Worm (Caenorhabditis elegans) whole organism, L2 larva: ENCODE data around the gene col-40.

Experiments used
- C34F6.9 ChIP-seq: fragments of 150-350 bp; optimal IDR thresholded peaks from 2 replicates; lab custom pipeline; 2014; ENCODE audit warnings: missing biosample characterization, missing genetic modification characterization
- F13H6.1 ChIP-seq: sonication (generic microtip); optimal IDR thresholded peaks from 2 replicates; lab custom pipeline; 2016; ENCODE audit warnings: missing genetic modification characterization, missing compliant biosample characterization
- R02D3.7 ChIP-seq: fragments of 150-350 bp; optimal IDR thresholded peaks from 2 replicates; lab custom pipeline; 2014; ENCODE audit warnings: missing biosample characterization, missing genetic modification characterization
- Y55F3AM.14 ChIP-seq: fragments of 200-800 bp; sonication (Bioruptor generic); optimal IDR thresholded peaks from 2 replicates; lab custom pipeline; 2018; ENCODE audit warnings: mild to moderate bottlenecking, missing genetic modification characterization, missing compliant biosample characterization
- alr-1 ChIP-seq: fragments of 150-350 bp; optimal IDR thresholded peaks from 2 replicates; lab custom pipeline; 2014; ENCODE audit warnings: missing biosample characterization, missing genetic modification characterization
- aly-2 ChIP-seq: fragments of 150-350 bp; optimal IDR thresholded peaks from 2 replicates; lab custom pipeline; 2014; ENCODE audit warnings: missing biosample characterization, missing genetic modification characterization
- ama-1 ChIP-seq: fragments of 150-350 bp; optimal IDR thresholded peaks from 2 replicates; lab custom pipeline; 2018; ENCODE audit warnings: inconsistent platforms
- blmp-1 ChIP-seq: sonication (generic microtip); optimal IDR thresholded peaks from 2 replicates; lab custom pipeline; 2017; ENCODE audit warnings: missing genetic modification characterization, mild to moderate bottlenecking, missing compliant biosample characterization, antibody characterized with exemption, moderate library complexity; ENCODE audit not compliant: insufficient read depth
- ceh-82 ChIP-seq: fragments of 150-350 bp; optimal IDR thresholded peaks from 2 replicates; lab custom pipeline; 2014; ENCODE audit warnings: missing biosample characterization, missing genetic modification characterization
- crh-2 ChIP-seq: sonication (generic microtip); optimal IDR thresholded peaks from 2 replicates; lab custom pipeline; 2017; ENCODE audit warnings: missing biosample characterization, missing genetic modification characterization
- dmd-4 ChIP-seq: sonication (generic microtip); optimal IDR thresholded peaks from 2 replicates; lab custom pipeline; 2017; ENCODE audit warnings: missing biosample characterization, missing genetic modification characterization
- egl-27 ChIP-seq: sonication (generic microtip); optimal IDR thresholded peaks from 3 replicates; lab custom pipeline; 2017; ENCODE audit warnings: missing biosample characterization, missing genetic modification reagents, missing genetic modification characterization
- elt-1 ChIP-seq: fragments of 150-350 bp; optimal IDR thresholded peaks from 2 replicates; lab custom pipeline; 2014; ENCODE audit warnings: missing biosample characterization, missing genetic modification characterization
- fos-1 ChIP-seq: fragments of 150-350 bp; optimal IDR thresholded peaks from 2 replicates; lab custom pipeline; 2014; ENCODE audit warnings: missing biosample characterization, missing genetic modification characterization
- gmeb-1 ChIP-seq: fragments of 150-350 bp; optimal IDR thresholded peaks from 2 replicates; lab custom pipeline; 2014; ENCODE audit warnings: missing biosample characterization, missing genetic modification characterization
- lin-11 ChIP-seq: fragments of 150-350 bp; sonication (generic microtip); optimal IDR thresholded peaks from 2 replicates; lab custom pipeline; 2014; ENCODE audit warnings: missing biosample characterization, missing genetic modification characterization, inconsistent platforms, mixed read lengths
- mab-5 ChIP-seq: fragments of 150-350 bp; optimal IDR thresholded peaks from 2 replicates; lab custom pipeline; 2014; ENCODE audit warnings: missing biosample characterization, missing genetic modification characterization
- mbf-1 ChIP-seq: sonication (generic microtip); optimal IDR thresholded peaks from 2 replicates; lab custom pipeline; 2017; ENCODE audit warnings: missing biosample characterization, missing genetic modification characterization
- nhr-10 ChIP-seq: sonication (generic microtip); optimal IDR thresholded peaks from 2 replicates; lab custom pipeline; 2017; ENCODE audit warnings: missing biosample characterization, missing genetic modification characterization
- nhr-11 ChIP-seq: fragments of 150-350 bp; optimal IDR thresholded peaks from 2 replicates; lab custom pipeline; 2014; ENCODE audit warnings: missing biosample characterization, missing genetic modification characterization
- nhr-129 ChIP-seq: fragments of 150-350 bp; optimal IDR thresholded peaks from 2 replicates; lab custom pipeline; 2014; ENCODE audit warnings: missing biosample characterization, missing genetic modification characterization
- nhr-21 ChIP-seq: fragments of 150-350 bp; optimal IDR thresholded peaks from 2 replicates; lab custom pipeline; 2014; ENCODE audit warnings: missing biosample characterization, missing genetic modification characterization
- nhr-23 ChIP-seq: fragments of 150-350 bp; optimal IDR thresholded peaks from 2 replicates; lab custom pipeline; 2014; ENCODE audit warnings: missing biosample characterization, missing genetic modification reagents, missing genetic modification characterization
- nhr-237 ChIP-seq: fragments of 150-350 bp; optimal IDR thresholded peaks from 2 replicates; lab custom pipeline; 2014; ENCODE audit warnings: missing biosample characterization, missing genetic modification characterization
- nhr-25 ChIP-seq: fragments of 150-350 bp; sonication (generic microtip); optimal IDR thresholded peaks from 3 replicates; lab custom pipeline; 2014; ENCODE audit warnings: missing biosample characterization, missing genetic modification characterization
- nhr-77 ChIP-seq: fragments of 150-350 bp; optimal IDR thresholded peaks from 2 replicates; lab custom pipeline; 2014; ENCODE audit warnings: missing biosample characterization, missing genetic modification characterization
- peb-1 ChIP-seq: fragments of 150-350 bp; optimal IDR thresholded peaks from 2 replicates; lab custom pipeline; 2014; ENCODE audit warnings: missing biosample characterization, missing genetic modification characterization
- sem-4 ChIP-seq: fragments of 150-350 bp; optimal IDR thresholded peaks from 2 replicates; lab custom pipeline; 2014; ENCODE audit warnings: missing biosample characterization, missing genetic modification reagents, missing genetic modification characterization
- skn-1 ChIP-seq: sonication (generic microtip); optimal IDR thresholded peaks from 2 replicates; lab custom pipeline; 2017; ENCODE audit warnings: missing biosample characterization, missing genetic modification characterization
- sma-3 ChIP-seq: sonication (generic microtip); optimal IDR thresholded peaks from 2 replicates; lab custom pipeline; 2016; ENCODE audit warnings: missing genetic modification reagents, missing genetic modification characterization, missing compliant biosample characterization
- sma-9 ChIP-seq, 2 experiments: fragments of 150-350 bp in 1 of 2; sonication (generic microtip) in 1 of 2; optimal IDR thresholded peaks; 2 replicates each; lab custom pipeline; 2014 to 2016; ENCODE audit warnings: missing genetic modification characterization in 2 of 2, mild to moderate bottlenecking in 1 of 2, missing biosample characterization in 1 of 2, missing compliant biosample characterization in 1 of 2, missing genetic modification reagents in 1 of 2, moderate library complexity in 1 of 2
- snpc-4 ChIP-seq: fragments of 150-350 bp; optimal IDR thresholded peaks from 2 replicates; lab custom pipeline; 2014; ENCODE audit warnings: missing biosample characterization, missing genetic modification characterization
- unc-39 ChIP-seq: fragments of 150-350 bp; optimal IDR thresholded peaks from 2 replicates; lab custom pipeline; 2014; ENCODE audit warnings: missing biosample characterization, missing genetic modification characterization
- unc-62 ChIP-seq: fragments of 150-350 bp; optimal IDR thresholded peaks from 2 replicates; lab custom pipeline; 2014; ENCODE audit warnings: missing biosample characterization, missing genetic modification reagents, missing genetic modification characterization
- ztf-1 ChIP-seq: fragments of 200-800 bp; sonication (Bioruptor generic); conservative IDR thresholded peaks from 2 replicates; pipeline ENCODE4 v1.3.6; 2022; ENCODE audit warnings: missing genetic modification characterization, missing compliant biosample characterization
- ztf-4 ChIP-seq: fragments of 150-350 bp; optimal IDR thresholded peaks from 2 replicates; lab custom pipeline; 2014; ENCODE audit warnings: missing biosample characterization, missing genetic modification characterization

col-40 gene

DNA sequence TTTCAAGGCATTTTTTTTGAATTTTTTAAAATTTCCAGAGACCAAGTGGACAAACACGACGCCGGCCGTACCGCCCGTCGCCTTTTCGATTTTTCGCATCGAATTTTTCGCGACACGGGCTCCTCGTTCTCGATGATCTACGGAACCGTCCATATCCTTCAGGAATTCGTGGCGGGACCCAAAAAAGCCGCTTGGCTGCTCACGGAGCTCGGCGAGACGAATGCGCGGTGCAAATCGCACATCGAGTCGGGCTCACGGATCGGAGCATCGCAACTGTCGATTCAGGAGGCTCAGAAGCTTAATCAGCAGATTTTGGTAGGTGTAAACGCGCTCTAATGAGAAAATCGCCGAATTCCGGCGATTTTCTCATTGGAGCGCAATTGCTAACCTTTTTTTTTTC is 25.1 kb upstream of the col-40 start:
- TF ChIP-seq mbf-1 (tag; lab: Kevin White, UChicago), result no peak
- TF ChIP-seq unc-39 (tag; lab: Kevin White, UChicago), result no peak
- TF ChIP-seq C34F6.9 (tag; lab: Kevin White, UChicago), result no peak
- no peak for TF ChIP-seq Y55F3AM.14 (GFP tag; lab: Kevin White, UChicago)
- no peak for TF ChIP-seq ama-1 (lab: Kevin White, UChicago)
- TF ChIP-seq nhr-25, result no peak
- no peak for TF ChIP-seq egl-27 (tag; lab: Kevin White, UChicago)
- no peak for TF ChIP-seq blmp-1 (tag; lab: Kevin White, UChicago)

DNA sequence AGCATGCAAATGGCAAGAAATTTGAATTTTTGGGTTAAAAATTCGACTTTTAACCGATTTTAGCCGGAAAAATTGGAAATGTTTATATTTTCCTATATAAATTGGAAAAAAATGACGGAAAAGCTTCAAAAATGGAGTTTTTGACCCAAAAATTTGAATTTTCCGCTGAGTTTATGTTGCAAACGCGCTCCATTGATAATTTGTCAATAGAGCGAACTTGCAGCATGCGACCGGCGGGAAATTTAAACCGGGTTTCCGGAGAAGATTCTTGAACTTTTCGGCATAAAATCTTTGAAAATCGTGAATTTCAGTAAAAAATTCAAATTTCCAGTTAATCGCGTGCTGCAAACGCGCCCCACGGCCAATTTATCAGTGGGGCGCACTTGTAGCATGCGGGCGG is 24.6 kb upstream of the col-40 start:
- TF ChIP-seq nhr-23 (tag; lab: Kevin White, UChicago), result no peak
- no peak for TF ChIP-seq Y55F3AM.14 (GFP tag; lab: Kevin White, UChicago)
- no peak for TF ChIP-seq ceh-82
- TF ChIP-seq crh-2, result no peak
- no peak for TF ChIP-seq ztf-1 (GFP tag; lab: Robert Waterston, UW)
- no peak for TF ChIP-seq aly-2 (tag; lab: Kevin White, UChicago)
- no peak for TF ChIP-seq mab-5 (tag; lab: Kevin White, UChicago)
- no peak for TF ChIP-seq ztf-4 (tag; lab: Kevin White, UChicago)
- no peak for TF ChIP-seq gmeb-1 (tag; lab: Kevin White, UChicago)
- no peak for TF ChIP-seq mbf-1 (tag; lab: Kevin White, UChicago)
- TF ChIP-seq nhr-77 (tag; lab: Kevin White, UChicago), result no peak
- TF ChIP-seq, all 48 proteins: peak for 0

DNA sequence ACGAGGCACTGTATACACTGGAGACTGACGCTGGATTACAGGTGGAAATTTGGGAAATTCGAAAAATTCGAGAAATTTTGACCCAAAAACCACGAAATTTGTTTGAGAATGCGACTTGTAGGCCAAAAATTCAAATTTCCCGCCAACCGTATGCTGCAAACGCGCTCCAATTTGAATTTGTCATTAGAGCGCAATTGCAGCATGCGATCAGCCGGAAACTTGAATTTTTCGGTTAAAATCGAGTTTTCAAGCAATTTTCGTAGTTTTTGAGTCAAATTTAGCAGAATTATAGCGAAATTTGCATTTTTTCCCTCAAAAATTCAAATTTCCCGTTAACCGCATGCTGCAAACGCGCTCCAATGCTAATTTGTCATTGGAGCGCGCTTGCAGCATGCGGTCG is 23.5 kb upstream of the col-40 start:
- TF ChIP-seq F13H6.1 (tag; lab: Kevin White, UChicago) (no peak), sem-4 (no peak), unc-62 (GFP tag; lab: Kevin White, UChicago) (no peak), nhr-25 (no peak), lin-11 (tag; lab: Kevin White, UChicago) (no peak), nhr-21 (tag; lab: Kevin White, UChicago) (no peak), sma-3 (GFP tag; lab: Kevin White, UChicago) (no peak), sma-9 (GFP tag; optimal IDR thresholded peaks at IDR 0.05; lab: Kevin White, UChicago) (no peak), sma-9 (tag; optimal IDR thresholded peaks at IDR 0.05; lab: Kevin White, UChicago) (no peak), nhr-11 (tag; lab: Kevin White, UChicago) (no peak), nhr-10 (tag; lab: Kevin White, UChicago) (no peak), alr-1 (tag; lab: Kevin White, UChicago) (no peak), unc-39 (tag; lab: Kevin White, UChicago) (no peak), elt-1 (no peak), fos-1 (no peak), ztf-4 (tag; lab: Kevin White, UChicago) (no peak), R02D3.7 (tag; lab: Kevin White, UChicago) (no peak), mab-5 (tag; lab: Kevin White, UChicago) (no peak), peb-1 (no peak), nhr-129 (tag; lab: Kevin White, UChicago) (no peak), ama-1 (lab: Kevin White, UChicago) (no peak)

DNA sequence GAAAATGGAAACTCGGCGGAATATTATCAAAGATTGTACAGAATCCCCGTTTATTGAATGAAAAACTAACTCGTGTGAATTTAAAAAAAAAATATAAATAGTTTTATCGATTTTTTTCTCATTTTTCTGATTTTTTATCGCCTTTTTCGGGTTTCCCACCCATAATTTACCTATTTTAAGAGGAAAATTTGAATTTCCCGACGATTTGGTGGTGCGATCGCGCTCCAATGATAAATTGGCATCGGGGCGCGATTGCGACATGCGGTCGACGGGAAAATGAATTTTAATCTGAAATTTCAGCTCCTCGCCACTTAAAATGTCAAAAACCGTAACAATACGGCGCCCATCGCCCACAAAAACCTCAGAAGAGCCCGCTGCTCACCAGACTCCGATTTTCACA is 20.9 kb upstream of the col-40 start, which contains the start of gene taf-6.1:
TSS of gene taf-6.1 (plus strand) at position 301 of the 400 bp plus-strand sequence.
- no peak for TF ChIP-seq blmp-1 (tag; lab: Kevin White, UChicago)

DNA sequence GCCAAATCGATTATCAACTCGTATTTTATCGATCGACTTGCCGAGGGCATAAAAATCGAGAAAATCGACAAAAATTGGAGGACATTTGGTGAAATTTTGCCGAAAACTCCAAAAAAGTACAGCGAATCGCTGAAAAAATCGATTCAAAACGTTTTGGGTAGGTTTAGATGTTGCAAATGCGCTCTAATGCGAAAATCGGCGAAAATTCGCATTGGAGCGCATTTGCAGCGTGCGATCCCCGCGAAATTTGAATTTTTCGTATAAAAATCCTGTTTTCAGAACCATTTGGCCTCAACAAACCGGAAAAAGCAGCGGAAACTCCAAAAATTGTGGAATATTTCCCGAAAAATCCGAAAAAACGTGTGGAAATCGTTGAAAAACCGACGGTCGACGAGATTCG is 19.7 kb upstream of the col-40 start:
- no peak for TF ChIP-seq snpc-4 (tag; lab: Kevin White, UChicago)
- no peak for TF ChIP-seq dmd-4
- TF ChIP-seq nhr-10 (tag; lab: Kevin White, UChicago), result no peak
- no peak for TF ChIP-seq sma-9 (GFP tag; optimal IDR thresholded peaks at IDR 0.05; lab: Kevin White, UChicago)
- TF ChIP-seq sma-9 (tag; optimal IDR thresholded peaks at IDR 0.05; lab: Kevin White, UChicago), result no peak
- no peak for TF ChIP-seq nhr-237 (tag; lab: Kevin White, UChicago)
- no peak for TF ChIP-seq egl-27 (tag; lab: Kevin White, UChicago)
- TF ChIP-seq gmeb-1 (tag; lab: Kevin White, UChicago), result no peak
- TF ChIP-seq alr-1 (tag; lab: Kevin White, UChicago), result no peak
- no peak for TF ChIP-seq ztf-1 (GFP tag; lab: Robert Waterston, UW)
- TF ChIP-seq skn-1, result no peak
- TF ChIP-seq crh-2, result no peak
- TF ChIP-seq C34F6.9 (tag; lab: Kevin White, UChicago), result no peak
- TF ChIP-seq, all 48 proteins: peak for 0
